Worm (Caenorhabditis elegans): ENCODE results near the gene K10C9.7.

ce11 chrV:1064491-1064890, 2.9 kb downstream of the K10C9.7 start, which contains the start of gene str-67:
- TF ChIP-seq flt-1 (GFP tag; IDR thresholded peaks at IDR 0.05), result no peak
- TF ChIP-seq med-1 (GFP tag; optimal IDR thresholded peaks at IDR 0.05; ENCODE audit: insufficient read depth), result no peak
- no peak for TF ChIP-seq klf-2 (GFP tag; conservative IDR thresholded peaks at IDR 0.05)
- no peak for TF ChIP-seq ztf-29 (GFP tag; IDR thresholded peaks at IDR 0.05)
- no peak for TF ChIP-seq tab-1 (GFP tag; IDR thresholded peaks at IDR 0.05)
- TF ChIP-seq cog-1 (tag; optimal IDR thresholded peaks at IDR 0.05), result no peak
